Worm (Caenorhabditis elegans): Measurements from ENCODE around the gene srz-99.

DNA sequence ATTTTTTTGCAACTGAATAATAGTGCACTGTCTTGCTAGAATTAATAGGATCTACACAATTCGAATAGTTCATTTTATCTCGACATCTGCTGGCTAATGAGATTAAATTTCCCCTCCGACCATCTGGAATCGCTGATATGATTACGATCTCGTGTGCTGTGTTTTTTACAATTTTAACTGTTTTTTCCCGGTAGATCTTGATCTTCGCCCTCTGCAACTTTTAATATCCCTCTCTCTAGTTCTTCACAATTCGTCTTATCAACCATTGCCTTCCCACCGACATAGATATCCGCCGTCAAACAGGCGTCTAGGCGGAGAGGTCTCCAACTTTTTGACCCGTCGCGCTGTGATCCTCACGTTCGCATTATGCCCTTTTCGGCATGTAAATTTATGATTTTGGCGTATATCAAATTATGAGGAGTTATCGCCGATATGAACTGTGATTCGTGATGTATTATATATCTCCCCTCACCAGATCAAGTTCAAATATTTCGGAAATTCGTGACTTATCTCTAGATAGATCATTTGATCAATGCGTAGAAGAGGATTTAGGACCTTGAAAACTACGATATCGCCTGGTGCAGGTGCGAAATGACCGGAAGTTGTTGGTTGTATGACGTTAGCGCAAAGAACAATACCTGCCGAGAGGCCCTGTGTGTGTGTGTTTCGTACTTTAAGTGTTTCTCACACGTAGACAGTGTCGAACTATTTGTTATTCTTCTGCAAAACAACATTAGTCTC, 48.6 kb downstream of the srz-99 start:
- TF ChIP-seq nhr-11 (tag; optimal IDR thresholded peaks at IDR 0.05) (no peak), aly-2 (tag; optimal IDR thresholded peaks at IDR 0.05) (no peak), nhr-102 (tag; optimal IDR thresholded peaks at IDR 0.05) (no peak), F37D6.2 (tag; optimal IDR thresholded peaks at IDR 0.05) (no peak), pha-4 (GFP tag; IDR thresholded peaks at IDR 0.05) (no peak), pha-4 (tag; optimal IDR thresholded peaks at IDR 0.05) (no peak)

All from whole organism, L4 larva.